Fruit fly (Drosophila melanogaster): ENCODE data around the gene INPP5E.

DNA sequence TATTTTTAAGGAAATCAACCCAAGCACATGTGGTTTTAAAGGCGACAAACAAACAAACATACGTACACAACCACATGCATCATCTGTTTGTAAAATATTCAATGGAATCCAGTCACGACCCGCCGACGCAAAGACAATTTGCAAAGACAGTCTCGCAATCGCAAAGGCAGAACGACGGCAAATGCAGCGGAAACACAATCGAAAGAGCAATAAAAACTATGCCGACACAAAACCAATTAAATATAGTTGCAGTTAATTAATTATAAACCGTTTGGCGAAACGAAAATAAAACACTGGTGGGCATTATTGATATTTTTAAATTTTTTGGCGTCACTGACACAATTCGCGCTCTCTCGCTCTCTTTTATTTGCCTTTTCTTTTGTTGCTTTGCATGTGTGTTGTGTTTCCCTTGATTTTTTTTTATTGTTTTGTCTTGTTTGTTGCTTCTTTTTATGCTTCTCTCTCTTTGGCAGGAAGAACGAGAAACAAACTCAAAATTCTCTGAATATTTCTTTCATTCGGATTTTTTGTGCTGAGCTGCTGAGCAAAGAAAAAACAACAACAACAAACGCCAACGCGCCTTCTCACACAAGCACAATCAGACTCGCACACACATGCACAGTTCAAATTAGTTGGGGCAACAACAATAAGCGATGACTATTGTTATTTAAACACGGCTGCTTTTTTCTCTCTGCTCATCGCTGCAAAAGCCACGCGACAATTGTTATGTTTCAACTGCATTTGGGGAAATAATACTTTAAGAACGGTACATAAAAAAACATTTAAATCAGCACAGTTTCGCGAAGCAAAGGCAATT, 11.7 kb upstream of the INPP5E start:
- TF ChIP-seq CG12236 (GFP tag; optimal IDR thresholded peaks at IDR 0.05) (no peak), br (optimal IDR thresholded peaks at IDR 0.05) (no peak), CG10959 (GFP tag; IDR thresholded peaks at IDR 0.05) (no peak), CG12104 (GFP tag; optimal IDR thresholded peaks at IDR 0.05) (no peak)

Measured in whole organism, embryonic.